Worm (Caenorhabditis elegans) whole organism, L3 larva: ENCODE data around the gene dim-1.

Source experiments
- R02D3.7 ChIP-seq: fragments of 150-350 bp; optimal IDR thresholded peaks from 2 replicates; lab custom pipeline; 2014; ENCODE audit warnings: missing biosample characterization, missing genetic modification characterization
- ZK546.5 ChIP-seq: sonication (generic microtip); optimal IDR thresholded peaks from 2 replicates; lab custom pipeline; 2017; ENCODE audit warnings: missing biosample characterization, missing genetic modification characterization
- aly-2 ChIP-seq: fragments of 150-350 bp; optimal IDR thresholded peaks from 2 replicates; lab custom pipeline; 2014; ENCODE audit warnings: missing biosample characterization, missing genetic modification characterization
- ama-1 ChIP-seq: fragments of 150-350 bp; optimal IDR thresholded peaks from 2 replicates; lab custom pipeline; 2018
- ceh-16 ChIP-seq: sonication (generic microtip); optimal IDR thresholded peaks from 2 replicates; lab custom pipeline; 2017; ENCODE audit warnings: missing biosample characterization, missing genetic modification characterization
- ceh-28 ChIP-seq: fragments of 150-350 bp; optimal IDR thresholded peaks from 2 replicates; lab custom pipeline; 2014; ENCODE audit warnings: missing biosample characterization, missing genetic modification reagents, missing genetic modification characterization
- ceh-82 ChIP-seq: fragments of 150-350 bp; optimal IDR thresholded peaks from 2 replicates; lab custom pipeline; 2014; ENCODE audit warnings: missing biosample characterization, missing genetic modification characterization
- ceh-9 ChIP-seq: sonication (generic microtip); optimal IDR thresholded peaks from 2 replicates; lab custom pipeline; 2018; ENCODE audit warnings: missing biosample characterization, missing genetic modification characterization
- daf-12 ChIP-seq: fragments of 150-350 bp; optimal IDR thresholded peaks from 2 replicates; lab custom pipeline; 2014; ENCODE audit warnings: missing biosample characterization, missing genetic modification reagents, missing genetic modification characterization
- egl-27 ChIP-seq: sonication (generic microtip); optimal IDR thresholded peaks from 4 replicates; lab custom pipeline; 2017; ENCODE audit warnings: missing biosample characterization, missing genetic modification reagents, missing genetic modification characterization
- egl-5 ChIP-seq: fragments of 150-350 bp; optimal IDR thresholded peaks from 2 replicates; lab custom pipeline; 2017; ENCODE audit warnings: missing biosample characterization, missing genetic modification reagents, missing genetic modification characterization, inconsistent platforms
- elt-1 ChIP-seq: fragments of 150-350 bp; optimal IDR thresholded peaks from 2 replicates; lab custom pipeline; 2014; ENCODE audit warnings: missing biosample characterization, missing genetic modification characterization
- elt-2 ChIP-seq: sonication (generic microtip); optimal IDR thresholded peaks from 2 replicates; lab custom pipeline; 2016; ENCODE audit warnings: missing genetic modification reagents, mild to moderate bottlenecking, missing genetic modification characterization, missing compliant biosample characterization
- elt-3 ChIP-seq, 3 experiments: fragments of 150-350 bp in 1 of 3; sonication (generic microtip) in 2 of 3; optimal IDR thresholded peaks; 2 replicates in 2 of 3; 4 replicates in 1 of 3; lab custom pipeline; 2014 to 2017; ENCODE audit warnings: missing biosample characterization in 3 of 3, missing genetic modification characterization in 3 of 3
- eor-1 ChIP-seq, 2 experiments: fragments of 150-350 bp; optimal IDR thresholded peaks; 2 replicates each; lab custom pipeline; 2014 to 2018; ENCODE audit warnings: missing biosample characterization in 2 of 2, missing genetic modification characterization in 2 of 2
- fkh-10 ChIP-seq: sonication (generic microtip); optimal IDR thresholded peaks from 2 replicates; lab custom pipeline; 2017; ENCODE audit warnings: missing biosample characterization, missing genetic modification reagents, missing genetic modification characterization
- fkh-2 ChIP-seq: fragments of 150-350 bp; optimal IDR thresholded peaks from 2 replicates; lab custom pipeline; 2014; ENCODE audit warnings: missing biosample characterization, missing genetic modification reagents, missing genetic modification characterization
- fos-1 ChIP-seq: fragments of 150-350 bp; optimal IDR thresholded peaks from 2 replicates; lab custom pipeline; 2014; ENCODE audit warnings: missing biosample characterization, missing genetic modification characterization
- hmg-11 ChIP-seq: sonication (generic microtip); optimal IDR thresholded peaks from 2 replicates; lab custom pipeline; 2016; ENCODE audit warnings: missing genetic modification characterization, missing compliant biosample characterization
- jun-1 ChIP-seq: fragments of 150-350 bp; optimal IDR thresholded peaks from 2 replicates; lab custom pipeline; 2014; ENCODE audit warnings: missing biosample characterization, missing genetic modification reagents, missing genetic modification characterization
- lin-15B ChIP-seq: fragments of 150-350 bp; optimal IDR thresholded peaks from 2 replicates; lab custom pipeline; 2014; ENCODE audit warnings: missing biosample characterization, missing genetic modification characterization
- lin-39 ChIP-seq: fragments of 150-350 bp; optimal IDR thresholded peaks from 2 replicates; lab custom pipeline; 2018; ENCODE audit warnings: missing biosample characterization, missing genetic modification reagents, missing genetic modification characterization
- lsy-12 ChIP-seq: sonication (generic microtip); optimal IDR thresholded peaks from 2 replicates; lab custom pipeline; 2016; ENCODE audit warnings: mild to moderate bottlenecking, missing genetic modification characterization, missing compliant biosample characterization
- mdl-1 ChIP-seq: fragments of 150-350 bp; optimal IDR thresholded peaks from 2 replicates; lab custom pipeline; 2014; ENCODE audit warnings: missing biosample characterization, missing genetic modification characterization
- nfya-1 ChIP-seq: sonication (generic microtip); optimal IDR thresholded peaks from 2 replicates; lab custom pipeline; 2017; ENCODE audit warnings: missing genetic modification characterization, mild to moderate bottlenecking, missing compliant biosample characterization, antibody characterized with exemption, moderate library complexity; ENCODE audit not compliant: insufficient read depth
- nhr-11 ChIP-seq: fragments of 150-350 bp; optimal IDR thresholded peaks from 2 replicates; lab custom pipeline; 2014; ENCODE audit warnings: missing biosample characterization, missing genetic modification characterization
- nhr-12 ChIP-seq: fragments of 150-350 bp; optimal IDR thresholded peaks from 2 replicates; lab custom pipeline; 2014; ENCODE audit warnings: missing biosample characterization, missing genetic modification characterization
- nhr-23 ChIP-seq: fragments of 150-350 bp; optimal IDR thresholded peaks from 2 replicates; lab custom pipeline; 2014; ENCODE audit warnings: missing biosample characterization, missing genetic modification reagents, missing genetic modification characterization
- nhr-237 ChIP-seq: fragments of 150-350 bp; optimal IDR thresholded peaks from 2 replicates; lab custom pipeline; 2014; ENCODE audit warnings: missing biosample characterization, missing genetic modification characterization
- nhr-25 ChIP-seq: sonication (generic microtip); optimal IDR thresholded peaks from 2 replicates; lab custom pipeline; 2017; ENCODE audit warnings: missing biosample characterization, missing genetic modification characterization
- nhr-28 ChIP-seq: fragments of 150-350 bp; optimal IDR thresholded peaks from 2 replicates; lab custom pipeline; 2014; ENCODE audit warnings: missing biosample characterization, missing genetic modification characterization
- nhr-43 ChIP-seq: sonication (generic microtip); optimal IDR thresholded peaks from 2 replicates; lab custom pipeline; 2016; ENCODE audit warnings: mild to moderate bottlenecking, missing genetic modification characterization, missing compliant biosample characterization; ENCODE audit not compliant: poor library complexity, severe bottlenecking
- nhr-67 ChIP-seq: fragments of 150-350 bp; optimal IDR thresholded peaks from 2 replicates; lab custom pipeline; 2014; ENCODE audit warnings: missing biosample characterization, missing genetic modification characterization
- nhr-76 ChIP-seq: fragments of 150-350 bp; sonication (generic microtip); optimal IDR thresholded peaks from 5 replicates; lab custom pipeline; 2014; ENCODE audit warnings: missing biosample characterization, missing genetic modification characterization
- nhr-77 ChIP-seq: fragments of 150-350 bp; optimal IDR thresholded peaks from 2 replicates; lab custom pipeline; 2014; ENCODE audit warnings: missing biosample characterization, missing genetic modification characterization
- pha-4 ChIP-seq: fragments of 150-350 bp; optimal IDR thresholded peaks from 2 replicates; lab custom pipeline; 2014; ENCODE audit warnings: missing biosample characterization, missing genetic modification reagents, missing genetic modification characterization
- pqm-1 ChIP-seq: fragments of 150-350 bp; optimal IDR thresholded peaks from 2 replicates; lab custom pipeline; 2017; ENCODE audit warnings: missing biosample characterization, missing genetic modification characterization, inconsistent platforms
- sea-2 ChIP-seq: fragments of 150-350 bp; sonication (generic microtip); optimal IDR thresholded peaks from 4 replicates; lab custom pipeline; 2014; ENCODE audit warnings: missing biosample characterization, missing genetic modification reagents, missing genetic modification characterization
- skn-1 ChIP-seq: fragments of 150-350 bp; optimal IDR thresholded peaks from 2 replicates; lab custom pipeline; 2014; ENCODE audit warnings: missing biosample characterization, missing genetic modification characterization
- snpc-4 ChIP-seq: fragments of 150-350 bp; optimal IDR thresholded peaks from 2 replicates; lab custom pipeline; 2014; ENCODE audit warnings: missing biosample characterization, missing genetic modification characterization
- tbx-2 ChIP-seq: sonication (generic microtip); optimal IDR thresholded peaks from 2 replicates; lab custom pipeline; 2016; ENCODE audit warnings: mild to moderate bottlenecking, missing genetic modification characterization, missing compliant biosample characterization
- unc-39 ChIP-seq: sonication (generic microtip); optimal IDR thresholded peaks from 4 replicates; lab custom pipeline; 2017; ENCODE audit warnings: missing biosample characterization, missing genetic modification characterization
- unc-62 ChIP-seq: fragments of 150-350 bp; sonication (generic microtip); optimal IDR thresholded peaks from 4 replicates; lab custom pipeline; 2014; ENCODE audit warnings: missing biosample characterization, missing genetic modification reagents, missing genetic modification characterization
- zag-1 ChIP-seq: fragments of 150-350 bp; optimal IDR thresholded peaks from 2 replicates; lab custom pipeline; 2014; ENCODE audit warnings: missing biosample characterization, missing genetic modification characterization
- ztf-11 ChIP-seq: fragments of 150-350 bp; optimal IDR thresholded peaks from 2 replicates; lab custom pipeline; 2014; ENCODE audit warnings: missing biosample characterization, missing genetic modification characterization
- ztf-4 ChIP-seq: fragments of 150-350 bp; optimal IDR thresholded peaks from 2 replicates; lab custom pipeline; 2014; ENCODE audit warnings: missing biosample characterization, missing genetic modification characterization

Gene dim-1

ce11 chrX:8018441-8018840, 39.6 kb downstream of the dim-1 start:
- no peak for TF ChIP-seq pqm-1 (tag; lab: Kevin White, UChicago)
- no peak for TF ChIP-seq ceh-16 (tag; lab: Kevin White, UChicago)
- no peak for TF ChIP-seq ZK546.5 (tag; lab: Kevin White, UChicago)
- TF ChIP-seq nhr-25 (tag; lab: Kevin White, UChicago) = peak; percentile 31
- TF ChIP-seq elt-2 (tag; lab: Kevin White, UChicago) = peak; percentile 24
- TF ChIP-seq unc-62 = no peak
- no peak for TF ChIP-seq daf-12 (tag; lab: Kevin White, UChicago)
- TF ChIP-seq nhr-43 = no peak
- no peak for TF ChIP-seq nhr-77 (tag; lab: Kevin White, UChicago)
- peak; percentile 7 for TF ChIP-seq egl-5 (tag; lab: Kevin White, UChicago)
- no peak for TF ChIP-seq nfya-1 (tag; lab: Kevin White, UChicago)
- TF ChIP-seq nhr-67 (tag; lab: Kevin White, UChicago) = no peak
- no peak for TF ChIP-seq elt-3 (tag; optimal IDR thresholded peaks at IDR 0.05; lab: Kevin White, UChicago)
- no peak for TF ChIP-seq nhr-12 (tag; lab: Kevin White, UChicago)
- no peak for TF ChIP-seq aly-2
- TF ChIP-seq snpc-4 (tag; lab: Kevin White, UChicago) = no peak
- TF ChIP-seq egl-27 = no peak
- no peak for TF ChIP-seq nhr-28 (tag; lab: Kevin White, UChicago)
- TF ChIP-seq lsy-12 = no peak
- no peak for TF ChIP-seq ceh-82 (tag; lab: Kevin White, UChicago)
- TF ChIP-seq lin-15B (tag; lab: Kevin White, UChicago) = no peak
- TF ChIP-seq tbx-2 (tag; lab: Kevin White, UChicago) = no peak
- no peak for TF ChIP-seq R02D3.7 (tag; lab: Kevin White, UChicago)
- TF ChIP-seq ceh-9 (tag; lab: Kevin White, UChicago) = no peak
- TF ChIP-seq lin-39 = no peak
- TF ChIP-seq ama-1 (lab: Kevin White, UChicago) = peak; percentile 93
- TF ChIP-seq nhr-23 (tag; lab: Kevin White, UChicago) = peak; percentile 7
- TF ChIP-seq jun-1 (tag; lab: Kevin White, UChicago) = peak; percentile 30
- no peak for TF ChIP-seq ceh-28
- TF ChIP-seq skn-1 (tag; lab: Kevin White, UChicago) = no peak
- TF ChIP-seq fkh-10 (GFP tag; lab: Kevin White, UChicago) = no peak
- TF ChIP-seq fkh-2 (tag; lab: Kevin White, UChicago) = no peak
- no peak for TF ChIP-seq fos-1
- no peak for TF ChIP-seq sea-2 (GFP tag; lab: Kevin White, UChicago)
- TF ChIP-seq zag-1 (tag; lab: Kevin White, UChicago) = no peak
- TF ChIP-seq unc-39 (tag; lab: Kevin White, UChicago) = no peak
- TF ChIP-seq ztf-4 (tag; lab: Kevin White, UChicago) = no peak
- peak; percentile 91 for TF ChIP-seq pha-4
- TF ChIP-seq hmg-11 (tag; lab: Kevin White, UChicago) = no peak
- no peak for TF ChIP-seq ztf-11 (tag; lab: Kevin White, UChicago)
- TF ChIP-seq elt-1 = no peak

DNA sequence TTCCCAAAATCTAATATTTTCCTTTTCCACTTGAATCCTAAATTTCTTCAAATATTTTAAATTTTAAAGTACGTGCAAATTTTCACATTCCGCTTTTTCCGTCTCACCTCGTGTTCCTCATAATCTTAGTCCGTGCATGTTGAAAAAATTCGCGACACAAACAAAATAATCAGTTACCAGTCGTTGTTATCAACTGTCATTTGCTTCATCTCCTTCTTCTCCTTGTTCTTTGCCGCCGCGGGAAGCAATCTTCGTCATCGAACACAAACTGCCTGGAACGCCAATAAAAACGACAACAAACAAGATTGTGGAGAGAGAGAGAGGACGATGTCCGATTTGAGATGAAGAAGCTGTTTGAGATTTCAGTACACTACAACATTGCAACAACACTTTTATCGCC, 40.3 kb downstream of the dim-1 start, which contains the start of gene C34D10.5:
Gene C34D10.5 (plus strand): TSS at position 269 of the 400 bp plus-strand sequence.
- peak; percentile 60 for TF ChIP-seq elt-2 (tag; lab: Kevin White, UChicago)
- no peak for TF ChIP-seq snpc-4 (tag; lab: Kevin White, UChicago)
- peak; percentile 7 for TF ChIP-seq pqm-1 (tag; lab: Kevin White, UChicago)
- peak; percentile 48 for TF ChIP-seq ama-1 (lab: Kevin White, UChicago)

ce11 chrX:8017305-8017704, 40.7 kb downstream of the dim-1 start:
- TF ChIP-seq skn-1 (tag; lab: Kevin White, UChicago) (no peak), eor-1 (tag; optimal IDR thresholded peaks at IDR 0.05; lab: Kevin White, UChicago) (no peak), nhr-23 (tag; lab: Kevin White, UChicago) (no peak), ceh-28 (no peak), ama-1 (lab: Kevin White, UChicago) (no peak), nfya-1 (tag; lab: Kevin White, UChicago) (peak; percentile 69), lsy-12 (peak; percentile 46), lin-39 (peak; percentile 76), nhr-76 (tag; lab: Kevin White, UChicago) (no peak), tbx-2 (tag; lab: Kevin White, UChicago) (no peak), nhr-25 (tag; lab: Kevin White, UChicago) (no peak), nhr-67 (tag; lab: Kevin White, UChicago) (no peak), elt-2 (tag; lab: Kevin White, UChicago) (no peak), unc-39 (tag; lab: Kevin White, UChicago) (no peak), jun-1 (tag; lab: Kevin White, UChicago) (no peak), aly-2 (no peak), egl-5 (tag; lab: Kevin White, UChicago) (no peak), nhr-237 (tag; lab: Kevin White, UChicago) (no peak), nhr-28 (tag; lab: Kevin White, UChicago) (no peak), nhr-11 (tag; lab: Kevin White, UChicago) (no peak), elt-3 (tag; optimal IDR thresholded peaks at IDR 0.05; lab: Kevin White, UChicago) (no peak), lin-15B (tag; lab: Kevin White, UChicago) (no peak), sea-2 (GFP tag; lab: Kevin White, UChicago) (no peak), ceh-82 (tag; lab: Kevin White, UChicago) (no peak), fkh-10 (GFP tag; lab: Kevin White, UChicago) (peak; percentile 24), ztf-4 (tag; lab: Kevin White, UChicago) (no peak), daf-12 (tag; lab: Kevin White, UChicago) (no peak), fos-1 (no peak), ZK546.5 (tag; lab: Kevin White, UChicago) (no peak), mdl-1 (peak; percentile 4), ceh-16 (tag; lab: Kevin White, UChicago) (no peak), nhr-12 (tag; lab: Kevin White, UChicago) (no peak), nhr-77 (tag; lab: Kevin White, UChicago) (no peak), ztf-11 (tag; lab: Kevin White, UChicago) (no peak)
